Worm (Caenorhabditis elegans) whole organism, L4/young adult: Measurements from ENCODE around the gene gcy-11.

Source experiments
- W03F9.2 ChIP-seq: fragments of 150-350 bp; optimal IDR thresholded peaks from 2 replicates; lab custom pipeline; 2014; ENCODE audit warnings: missing biosample characterization, missing genetic modification characterization
- dao-5 ChIP-seq: sonication (generic microtip); optimal IDR thresholded peaks from 2 replicates; lab custom pipeline; 2016; ENCODE audit warnings: missing genotype, missing genetic modification characterization, moderate library complexity, missing compliant biosample characterization
- him-1 ChIP-seq: sonication (generic microtip); optimal IDR thresholded peaks from 2 replicates; lab custom pipeline; 2016; ENCODE audit warnings: missing genotype, missing genetic modification reagents, missing genetic modification characterization, missing compliant biosample characterization

ce11 chrX:17002149-17002548 lies 53.2 kb downstream of the gcy-11 start:
- TF ChIP-seq W03F9.2 (tag; lab: Kevin White, UChicago): no peak
- no peak for TF ChIP-seq him-1 (tag; lab: Kevin White, UChicago)
- no peak for TF ChIP-seq dao-5 (tag; lab: Kevin White, UChicago)
